Fruit fly (Drosophila melanogaster) whole organism, prepupa: ENCODE measurements around the gene CG5790.
A peak's percentile ranks its signal among the peaks of the same experiment; 100 is the strongest.

Experiments
- CG10631 ChIP-seq: fragments of 200-800 bp; sonication (Bioruptor generic); optimal IDR thresholded peaks from 2 replicates; lab custom pipeline; 2016; ENCODE audit warnings: missing biosample characterization, missing genetic modification characterization
- CG10669 ChIP-seq: fragments of 200-800 bp; sonication (Bioruptor generic); optimal IDR thresholded peaks from 3 replicates; lab custom pipeline; 2018; ENCODE audit warnings: missing biosample characterization, mild to moderate bottlenecking, missing genetic modification characterization, moderate library complexity
- CG11294 ChIP-seq: fragments of 200-800 bp; sonication (Bioruptor generic); IDR thresholded peaks from 2 replicates; pipeline ENCODE4 v1.3.6; 2022; ENCODE audit warnings: missing biosample characterization, missing genetic modification characterization
- CG11762 ChIP-seq: fragments of 200-800 bp; sonication (Bioruptor generic); optimal IDR thresholded peaks from 3 replicates; lab custom pipeline; 2016; ENCODE audit warnings: missing biosample characterization, missing genetic modification characterization; ENCODE audit not compliant: insufficient read depth
- CG15336 ChIP-seq: fragments of 200-800 bp; sonication (Bioruptor generic); IDR thresholded peaks from 2 replicates; pipeline ENCODE4 v1.3.6; 2022; ENCODE audit warnings: missing biosample characterization, missing genetic modification characterization
- CG1621 ChIP-seq: fragments of 200-800 bp; sonication (Bioruptor generic); optimal IDR thresholded peaks from 3 replicates; lab custom pipeline; 2018; ENCODE audit warnings: missing biosample characterization, mild to moderate bottlenecking, missing genetic modification characterization
- CG16779 ChIP-seq: fragments of 200-800 bp; sonication (Bioruptor generic); optimal IDR thresholded peaks from 3 replicates; lab custom pipeline; 2017; ENCODE audit warnings: missing biosample characterization, mild to moderate bottlenecking, missing genetic modification characterization
- CG3032 ChIP-seq: fragments of 200-800 bp; optimal IDR thresholded peaks from 2 replicates; lab custom pipeline; 2019; ENCODE audit warnings: missing biosample characterization, mild to moderate bottlenecking, missing genetic modification characterization, moderate library complexity
- CG31627 ChIP-seq: fragments of 200-800 bp; sonication (Bioruptor generic); optimal IDR thresholded peaks from 3 replicates; lab custom pipeline; 2016; ENCODE audit warnings: missing biosample characterization, missing genetic modification characterization
- CG32006 ChIP-seq: fragments of 200-800 bp; sonication (Bioruptor generic); optimal IDR thresholded peaks from 3 replicates; lab custom pipeline; 2017; ENCODE audit warnings: missing biosample characterization, mild to moderate bottlenecking, missing genetic modification characterization
- CG34406 ChIP-seq: fragments of 200-800 bp; sonication (Bioruptor generic); optimal IDR thresholded peaks from 3 replicates; lab custom pipeline; 2016; ENCODE audit warnings: missing biosample characterization, missing genetic modification characterization
- CG3919 ChIP-seq: fragments of 200-800 bp; sonication (Bioruptor generic); optimal IDR thresholded peaks from 3 replicates; lab custom pipeline; 2016; ENCODE audit warnings: missing biosample characterization, missing genetic modification characterization
- CG6163 ChIP-seq: fragments of 200-800 bp; sonication (Bioruptor generic); IDR thresholded peaks from 3 replicates; pipeline ENCODE4 v1.3.6; 2022; ENCODE audit warnings: missing biosample characterization, missing genetic modification characterization
- CG6792 ChIP-seq: fragments of 200-800 bp; sonication (Bioruptor generic); optimal IDR thresholded peaks from 3 replicates; lab custom pipeline; 2016; ENCODE audit warnings: missing biosample characterization, missing genetic modification characterization
- CG6808 ChIP-seq: fragments of 200-800 bp; sonication (Bioruptor generic); optimal IDR thresholded peaks from 3 replicates; lab custom pipeline; 2017; ENCODE audit warnings: missing biosample characterization, missing genetic modification characterization, mild to moderate bottlenecking, moderate library complexity, missing genetic modification reagents
- CG7368 ChIP-seq: fragments of 200-800 bp; sonication (Bioruptor generic); optimal IDR thresholded peaks from 3 replicates; lab custom pipeline; 2016; ENCODE audit warnings: missing biosample characterization, missing genetic modification characterization
- CG8119 ChIP-seq: fragments of 200-800 bp; sonication (Bioruptor generic); IDR thresholded peaks from 3 replicates; pipeline ENCODE4 v1.3.6; 2022; ENCODE audit warnings: missing biosample characterization, missing genetic modification characterization
- CG8319 ChIP-seq: fragments of 200-800 bp; sonication (Bioruptor generic); optimal IDR thresholded peaks from 3 replicates; lab custom pipeline; 2016; ENCODE audit warnings: missing biosample characterization, missing genetic modification characterization
- CG9139 ChIP-seq: fragments of 200-800 bp; sonication (Bioruptor generic); optimal IDR thresholded peaks from 3 replicates; lab custom pipeline; 2017; ENCODE audit warnings: missing biosample characterization, mild to moderate bottlenecking, missing genetic modification characterization
- Eip75B ChIP-seq: fragments of 200-800 bp; sonication (Bioruptor generic); optimal IDR thresholded peaks from 3 replicates; lab custom pipeline; 2016; ENCODE audit warnings: missing biosample characterization, missing genetic modification characterization
- Eip78C ChIP-seq: fragments of 200-800 bp; sonication (Bioruptor generic); peaks from one replicate; lab custom pipeline; 2016; ENCODE audit warnings: missing biosample characterization, missing genetic modification characterization
- Eip93F ChIP-seq: fragments of 200-800 bp; sonication (Bioruptor generic); optimal IDR thresholded peaks from 2 replicates; lab custom pipeline; 2016; ENCODE audit warnings: missing biosample characterization, mild to moderate bottlenecking, missing genetic modification characterization
- Ets21C ChIP-seq: fragments of 200-800 bp; sonication (Bioruptor generic); optimal IDR thresholded peaks from 3 replicates; lab custom pipeline; 2016; ENCODE audit warnings: missing biosample characterization, missing genetic modification characterization
- Gug ChIP-seq: fragments of 200-800 bp; sonication (Bioruptor generic); IDR thresholded peaks from 2 replicates; pipeline ENCODE4 v1.3.6; 2022; ENCODE audit warnings: missing biosample characterization, missing genetic modification characterization
- Hr38 ChIP-seq: sonication (Bioruptor generic); optimal IDR thresholded peaks from 2 replicates; lab custom pipeline; 2016; ENCODE audit warnings: missing biosample characterization, missing genetic modification characterization
- Hr39 ChIP-seq: fragments of 200-800 bp; sonication (Bioruptor generic); optimal IDR thresholded peaks from 2 replicates; lab custom pipeline; 2016; ENCODE audit warnings: missing biosample characterization, missing genetic modification characterization
- Hr4 ChIP-seq: fragments of 200-800 bp; sonication (Bioruptor generic); optimal IDR thresholded peaks from 3 replicates; lab custom pipeline; 2016; ENCODE audit warnings: missing biosample characterization, missing genetic modification characterization
- OdsH ChIP-seq: fragments of 200-800 bp; sonication (Bioruptor generic); optimal IDR thresholded peaks from 3 replicates; lab custom pipeline; 2016; ENCODE audit warnings: missing biosample characterization, missing genetic modification characterization
- Smox ChIP-seq: fragments of 200-800 bp; sonication (Bioruptor generic); optimal IDR thresholded peaks from 3 replicates; lab custom pipeline; 2016; ENCODE audit warnings: missing biosample characterization, missing genetic modification characterization
- Sox102F ChIP-seq: fragments of 200-800 bp; sonication (Bioruptor generic); optimal IDR thresholded peaks from 2 replicates; lab custom pipeline; 2016; ENCODE audit warnings: missing biosample characterization, mild to moderate bottlenecking, missing genetic modification characterization
- Sox14 ChIP-seq: fragments of 200-800 bp; sonication (Bioruptor generic); optimal IDR thresholded peaks from 3 replicates; lab custom pipeline; 2016; ENCODE audit warnings: missing biosample characterization, missing genetic modification characterization
- Sox15 ChIP-seq: fragments of 200-800 bp; sonication (Bioruptor generic); optimal IDR thresholded peaks from 3 replicates; lab custom pipeline; 2016; ENCODE audit warnings: missing biosample characterization, missing genetic modification characterization
- cyc ChIP-seq: fragments of 200-800 bp; sonication (Bioruptor generic); optimal IDR thresholded peaks from 3 replicates; lab custom pipeline; 2016; ENCODE audit warnings: missing biosample characterization, missing genetic modification characterization
- dac ChIP-seq: fragments of 200-800 bp; sonication (Bioruptor generic); optimal IDR thresholded peaks from 2 replicates; lab custom pipeline; 2017; ENCODE audit warnings: missing biosample characterization, mild to moderate bottlenecking, missing genetic modification characterization
- dsx ChIP-seq: fragments of 200-800 bp; optimal IDR thresholded peaks from 3 replicates; lab custom pipeline; 2019; ENCODE audit warnings: missing biosample characterization, mild to moderate bottlenecking, missing genetic modification characterization, moderate library complexity; ENCODE audit not compliant: poor library complexity, severe bottlenecking
- eg ChIP-seq: fragments of 200-800 bp; sonication (Bioruptor generic); IDR thresholded peaks from 3 replicates; pipeline ENCODE4 v1.3.6; 2022; ENCODE audit warnings: missing biosample characterization, missing genetic modification characterization
- esn ChIP-seq: fragments of 200-800 bp; sonication (Bioruptor generic); optimal IDR thresholded peaks from 2 replicates; lab custom pipeline; 2016; ENCODE audit warnings: missing biosample characterization, mild to moderate bottlenecking, missing genetic modification characterization, moderate library complexity
- fd59A ChIP-seq: fragments of 200-800 bp; sonication (Bioruptor generic); optimal IDR thresholded peaks from 2 replicates; lab custom pipeline; 2017; ENCODE audit warnings: missing biosample characterization, mild to moderate bottlenecking, missing genetic modification characterization, missing genetic modification reagents
- fd85E ChIP-seq: fragments of 200-800 bp; sonication (Bioruptor generic); optimal IDR thresholded peaks from 3 replicates; lab custom pipeline; 2016; ENCODE audit warnings: missing biosample characterization, missing genetic modification characterization
- fkh ChIP-seq: fragments of 200-800 bp; sonication (Bioruptor generic); optimal IDR thresholded peaks from 3 replicates; lab custom pipeline; 2017; ENCODE audit warnings: missing biosample characterization, mild to moderate bottlenecking, missing genetic modification characterization, moderate library complexity
- lz ChIP-seq: fragments of 200-800 bp; sonication (Bioruptor generic); optimal IDR thresholded peaks from 3 replicates; lab custom pipeline; 2016; ENCODE audit warnings: missing biosample characterization, missing genetic modification characterization
- net ChIP-seq: fragments of 200-800 bp; sonication (Bioruptor generic); optimal IDR thresholded peaks from 3 replicates; lab custom pipeline; 2016; ENCODE audit warnings: missing biosample characterization, missing genetic modification characterization
- pdm3 ChIP-seq: fragments of 200-800 bp; sonication (Bioruptor generic); optimal IDR thresholded peaks from 3 replicates; lab custom pipeline; 2016; ENCODE audit warnings: missing biosample characterization, missing genetic modification characterization
- salr ChIP-seq, 2 experiments: fragments of 200-800 bp; sonication (Bioruptor generic); optimal IDR thresholded peaks; 3 replicates each; lab custom pipeline; 2016 to 2018; ENCODE audit warnings: missing biosample characterization in 2 of 2, missing genetic modification characterization in 2 of 2, mild to moderate bottlenecking in 1 of 2
- spab ChIP-seq: fragments of 200-800 bp; sonication (Bioruptor generic); optimal IDR thresholded peaks from 2 replicates; lab custom pipeline; 2017; ENCODE audit warnings: missing biosample characterization, mild to moderate bottlenecking, missing genetic modification characterization, missing genetic modification reagents
- svp ChIP-seq: fragments of 200-800 bp; sonication (Bioruptor generic); peaks from one replicate; lab custom pipeline; 2016; ENCODE audit warnings: missing biosample characterization, missing genetic modification characterization
- topi ChIP-seq: fragments of 200-800 bp; sonication (Bioruptor generic); optimal IDR thresholded peaks from 3 replicates; lab custom pipeline; 2016; ENCODE audit warnings: missing biosample characterization, missing genetic modification characterization

Gene CG5790

DNA sequence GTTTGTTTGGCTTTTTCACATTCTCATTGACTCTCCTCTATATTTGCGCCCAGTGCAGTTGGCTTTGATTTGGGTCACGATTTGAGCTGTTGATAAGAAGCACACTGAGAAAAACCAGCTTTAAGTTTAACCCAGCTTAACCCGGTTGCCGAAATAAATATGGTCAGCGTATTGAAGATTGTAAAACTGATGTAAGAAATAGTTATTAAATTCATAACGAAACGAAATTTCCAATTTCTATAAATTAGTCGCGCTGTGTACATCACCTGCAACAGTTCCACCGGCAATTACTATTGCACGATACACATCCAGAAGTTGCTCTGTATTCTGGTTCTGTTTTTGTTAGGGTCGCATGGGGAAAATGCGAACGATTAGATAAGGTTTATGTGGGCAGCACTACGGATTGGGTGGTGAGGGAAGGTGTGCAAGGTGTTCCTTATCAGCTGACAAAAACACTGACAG is 30.5 kb downstream of the CG5790 start (continued):
- peak in 1 of 2 experiments; percentile 29 for TF ChIP-seq salr (GFP tag; optimal IDR thresholded peaks at IDR 0.05; lab: Kevin White, UChicago)
- peak; percentile 86 for TF ChIP-seq CG6163 (GFP tag; lab: Robert Waterston, UW)
- peak; percentile 55 for TF ChIP-seq CG10631 (GFP tag; lab: Kevin White, UChicago)
- peak; percentile 75 for TF ChIP-seq CG11294 (GFP tag; lab: Robert Waterston, UW)
- peak; percentile 29 for TF ChIP-seq CG11762 (GFP tag; lab: Kevin White, UChicago)
- TF ChIP-seq CG34406 (GFP tag; lab: Kevin White, UChicago): peak; percentile 55
- TF ChIP-seq Sox102F (GFP tag; lab: Kevin White, UChicago): peak; percentile 40
- TF ChIP-seq esn (GFP tag; lab: Kevin White, UChicago): peak; percentile 65

DNA sequence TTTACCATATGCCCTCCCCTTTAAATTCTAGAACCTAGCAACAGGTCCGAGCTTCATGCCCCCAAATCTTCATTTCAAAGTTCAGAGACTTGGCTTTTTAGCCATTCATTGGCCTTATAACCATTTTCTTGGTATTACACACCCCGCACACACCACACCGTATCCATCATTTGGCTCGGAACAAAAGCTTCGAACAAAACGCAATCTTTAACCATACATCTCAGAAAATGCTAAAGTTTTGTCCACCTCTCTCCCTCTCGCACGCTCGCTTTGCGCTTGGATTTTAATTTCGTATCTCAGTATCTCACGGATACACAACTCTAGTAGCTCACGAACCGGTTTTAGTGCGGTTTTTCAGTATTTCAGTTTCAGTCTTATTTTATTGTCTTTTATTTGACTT is 32.4 kb downstream of the CG5790 start:
- TF ChIP-seq CG6808 (GFP tag; lab: Kevin White, UChicago) (no peak), CG11294 (GFP tag; lab: Robert Waterston, UW) (no peak), CG15336 (GFP tag; lab: Robert Waterston, UW) (no peak), Sox15 (GFP tag; lab: Kevin White, UChicago) (no peak), CG1621 (tag; lab: Kevin White, UChicago) (no peak), Hr4 (GFP tag; lab: Kevin White, UChicago) (no peak), dsx (GFP tag; lab: Kevin White, UChicago) (no peak), CG32006 (no peak), CG3919 (GFP tag; lab: Kevin White, UChicago) (no peak)

DNA sequence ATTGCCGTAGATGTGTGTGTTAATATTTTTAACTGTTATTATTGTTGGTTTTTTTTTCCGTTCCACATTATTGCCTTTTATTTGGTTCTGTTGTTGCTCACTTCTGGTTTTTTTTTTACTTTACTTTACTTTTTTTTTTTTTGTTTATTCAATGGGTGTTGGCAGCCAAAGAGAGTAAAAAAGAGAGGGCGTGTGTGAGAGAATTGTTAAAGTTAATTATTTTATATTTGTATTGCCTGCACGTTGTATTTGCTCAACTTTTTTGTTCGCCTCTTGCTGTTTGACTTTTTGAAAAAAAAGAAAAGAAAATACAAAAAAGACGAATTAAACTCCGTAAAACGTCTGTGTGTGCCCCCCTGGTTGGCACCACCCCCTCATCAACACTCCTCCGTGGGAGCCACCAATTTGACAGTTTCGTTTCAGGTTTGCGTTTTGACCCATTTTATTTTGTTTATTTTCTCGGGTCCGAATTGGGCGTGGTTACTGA is 33.0 kb downstream of the CG5790 start:
- TF ChIP-seq Hr39 (GFP tag; lab: Kevin White, UChicago) (peak; percentile 5), CG15336 (GFP tag; lab: Robert Waterston, UW) (peak; percentile 65), CG34406 (GFP tag; lab: Kevin White, UChicago) (peak; percentile 83), CG9139 (GFP tag; lab: Kevin White, UChicago) (peak; percentile 94), CG16779 (peak; percentile 75), Gug (GFP tag; lab: Robert Waterston, UW) (no peak), CG1621 (tag; lab: Kevin White, UChicago) (peak; percentile 39), Eip93F (peak; percentile 12), pdm3 (GFP tag; lab: Kevin White, UChicago) (peak; percentile 67), CG11294 (GFP tag; lab: Robert Waterston, UW) (no peak), CG31627 (no peak), CG3032 (peak; percentile 77), CG32006 (peak; percentile 43), svp (GFP tag; lab: Kevin White, UChicago) (peak; percentile 52), dac (GFP tag; lab: Kevin White, UChicago) (no peak), fkh (GFP tag; lab: Kevin White, UChicago) (peak; percentile 89), Ets21C (GFP tag; lab: Kevin White, UChicago) (no peak), topi (peak; percentile 57), fd59A (GFP tag; lab: Kevin White, UChicago) (peak; percentile 40), Smox (peak; percentile 39), lz (GFP tag; lab: Kevin White, UChicago) (peak; percentile 34), Sox14 (peak; percentile 46), Eip78C (GFP tag; lab: Kevin White, UChicago) (peak; percentile 93), CG8319 (GFP tag; lab: Kevin White, UChicago) (peak; percentile 56), eg (GFP tag; lab: Robert Waterston, UW) (peak; percentile 80; the same call in 2 of the 3 replicates), CG7368 (GFP tag; lab: Kevin White, UChicago) (peak; percentile 62), Eip75B (GFP tag; lab: Kevin White, UChicago) (peak; percentile 66), CG8119 (GFP tag; lab: Robert Waterston, UW) (peak; percentile 76), fd85E (GFP tag; lab: Kevin White, UChicago) (peak; percentile 49), salr (GFP tag; optimal IDR thresholded peaks at IDR 0.05; lab: Kevin White, UChicago) (peak; percentile 46 to 74), CG6792 (GFP tag; lab: Kevin White, UChicago) (peak; percentile 62), CG6163 (GFP tag; lab: Robert Waterston, UW) (peak; percentile 90), cyc (peak; percentile 4), net (GFP tag; lab: Kevin White, UChicago) (peak; percentile 88), CG10669 (peak; percentile 79), OdsH (GFP tag; lab: Kevin White, UChicago) (peak; percentile 53), spab (GFP tag; lab: Kevin White, UChicago) (peak; percentile 87), Hr38 (GFP tag; lab: Kevin White, UChicago) (no peak)
